Worm (Caenorhabditis elegans) whole organism, young adult: ENCODE results near the gene pqn-16.

ENCODE experiments used
- B0336.3 ChIP-seq: fragments of 200-800 bp; sonication (Bioruptor generic); IDR thresholded peaks from 2 replicates; pipeline ENCODE4 v1.3.6; 2022; ENCODE audit warnings: missing genetic modification characterization, missing compliant biosample characterization
- C17E4.6 ChIP-seq: fragments of 200-800 bp; sonication (Bioruptor generic); IDR thresholded peaks from 2 replicates; pipeline ENCODE4 v1.3.6; 2022; ENCODE audit warnings: missing genetic modification reagents, missing genetic modification characterization, missing compliant biosample characterization
- F23B12.7 ChIP-seq: sonication (generic microtip); optimal IDR thresholded peaks from 2 replicates; lab custom pipeline; 2017; ENCODE audit warnings: missing genetic modification characterization, mild to moderate bottlenecking, missing compliant biosample characterization, antibody characterized with exemption, moderate library complexity; ENCODE audit not compliant: insufficient read depth
- F55B11.4 ChIP-seq: sonication (generic microtip); optimal IDR thresholded peaks from 2 replicates; lab custom pipeline; 2016; ENCODE audit warnings: missing compliant biosample characterization, missing genetic modification characterization, borderline replicate concordance; ENCODE audit not compliant: insufficient read depth
- T26A5.8 ChIP-seq: sonication (generic microtip); optimal IDR thresholded peaks from 2 replicates; lab custom pipeline; 2016; ENCODE audit warnings: missing genetic modification characterization, missing compliant biosample characterization
- ZK185.1 ChIP-seq: sonication (generic microtip); optimal IDR thresholded peaks from 2 replicates; lab custom pipeline; 2016; ENCODE audit warnings: mild to moderate bottlenecking, missing genetic modification characterization, missing compliant biosample characterization; ENCODE audit not compliant: poor library complexity, severe bottlenecking
- attf-5 ChIP-seq: fragments of 200-800 bp; sonication (Bioruptor generic); optimal IDR thresholded peaks from 2 replicates; lab custom pipeline; 2018; ENCODE audit warnings: mild to moderate bottlenecking, missing genetic modification characterization, missing compliant biosample characterization
- ccch-3 ChIP-seq: fragments of 200-800 bp; sonication (Bioruptor generic); optimal IDR thresholded peaks from 2 replicates; lab custom pipeline; 2018; ENCODE audit warnings: mild to moderate bottlenecking, missing genetic modification characterization, missing compliant biosample characterization
- ekl-4 ChIP-seq: fragments of 200-800 bp; sonication (Bioruptor generic); IDR thresholded peaks from 2 replicates; pipeline ENCODE4 v1.3.6; 2022; ENCODE audit warnings: missing genetic modification reagents, missing genetic modification characterization, missing compliant biosample characterization
- him-1 ChIP-seq: sonication (generic microtip); optimal IDR thresholded peaks from 2 replicates; lab custom pipeline; 2016; ENCODE audit warnings: missing genotype, missing genetic modification reagents, missing genetic modification characterization, missing compliant biosample characterization
- lag-1 ChIP-seq: fragments of 200-800 bp; sonication (Bioruptor generic); IDR thresholded peaks from 2 replicates; pipeline ENCODE4 v1.3.6; 2022; ENCODE audit warnings: missing genetic modification reagents, missing genetic modification characterization, missing compliant biosample characterization
- madf-10 ChIP-seq: sonication (generic microtip); optimal IDR thresholded peaks from 2 replicates; lab custom pipeline; 2016; ENCODE audit warnings: mild to moderate bottlenecking, missing genetic modification characterization, missing compliant biosample characterization
- madf-3 ChIP-seq: fragments of 200-800 bp; sonication (Bioruptor generic); IDR thresholded peaks from 2 replicates; pipeline ENCODE4 v1.3.6; 2022; ENCODE audit warnings: missing genetic modification reagents, missing genetic modification characterization, missing compliant biosample characterization
- rpc-1 ChIP-seq, 2 experiments: fragments of 150-350 bp in 1 of 2; sonication (generic microtip) in 1 of 2; optimal IDR thresholded peaks; 2 replicates each; lab custom pipeline; 2014 to 2018; ENCODE audit warnings: missing biosample characterization in 1 of 2, missing genetic modification characterization in 1 of 2, missing genetic modification reagents in 1 of 2, missing genotype in 1 of 2
- snpc-1.1 ChIP-seq: sonication (generic microtip); optimal IDR thresholded peaks from 2 replicates; lab custom pipeline; 2017; ENCODE audit warnings: missing genetic modification characterization, mild to moderate bottlenecking, missing compliant biosample characterization, antibody characterized with exemption, moderate library complexity, missing genotype, missing genetic modification reagents; ENCODE audit not compliant: insufficient read depth
- sptf-2 ChIP-seq: fragments of 200-800 bp; sonication (Bioruptor generic); optimal IDR thresholded peaks from 2 replicates; lab custom pipeline; 2018; ENCODE audit warnings: mild to moderate bottlenecking, missing genetic modification characterization, missing compliant biosample characterization
- xnd-1 ChIP-seq: sonication (generic microtip); optimal IDR thresholded peaks from 2 replicates; lab custom pipeline; 2016; ENCODE audit warnings: missing genotype, missing genetic modification reagents, missing genetic modification characterization, missing compliant biosample characterization
- zfh-2 ChIP-seq: fragments of 200-800 bp; sonication (Bioruptor generic); conservative IDR thresholded peaks from 2 replicates; pipeline ENCODE4 v1.3.6; 2022; ENCODE audit warnings: missing genetic modification reagents, missing genetic modification characterization, missing compliant biosample characterization
- zim-3 ChIP-seq: sonication (generic microtip); optimal IDR thresholded peaks from 2 replicates; lab custom pipeline; 2017; ENCODE audit warnings: mild to moderate bottlenecking, missing genetic modification characterization, moderate library complexity, missing compliant biosample characterization

The pqn-16 gene

ce11 chrV:9220444-9220843, 46.6 kb downstream of the pqn-16 start (continued):
- TF ChIP-seq F55B11.4 (no peak), ekl-4 (no peak), madf-10 (tag; lab: Kevin White, UChicago) (no peak), him-1 (tag; lab: Kevin White, UChicago) (no peak), T26A5.8 (tag; lab: Kevin White, UChicago) (no peak), lag-1 (no peak), F23B12.7 (tag; lab: Kevin White, UChicago) (peak; percentile 82), zim-3 (no peak), ccch-3 (no peak), rpc-1 (optimal IDR thresholded peaks at IDR 0.05; lab: Kevin White, UChicago) (no peak), rpc-1 (tag; optimal IDR thresholded peaks at IDR 0.05; lab: Kevin White, UChicago) (no peak), attf-5 (GFP tag; lab: Kevin White, UChicago) (no peak), xnd-1 (tag; lab: Kevin White, UChicago) (no peak)

ce11 chrV:9221566-9221965, 47.7 kb downstream of the pqn-16 start, which contains the start of gene grd-6:
grd-6 (plus strand) TSS chrV:9221866.
- TF ChIP-seq B0336.3 (GFP tag; lab: Robert Waterston, UW) (no peak), madf-3 (GFP tag; lab: Robert Waterston, UW) (no peak), snpc-1.1 (no peak), xnd-1 (tag; lab: Kevin White, UChicago) (no peak)

- no peak for TF ChIP-seq sptf-2 (GFP tag; lab: Kevin White, UChicago)
- peak; percentile 78 for TF ChIP-seq zfh-2
Measured at ce11 chrV:9222819-9223218, 48.9 kb downstream of the pqn-16 start.

- TF ChIP-seq ZK185.1 (tag; lab: Kevin White, UChicago) (no peak), C17E4.6 (GFP tag; lab: Robert Waterston, UW) (no peak)
Measured at ce11 chrV:9224377-9224776, 50.5 kb downstream of the pqn-16 start.
